Worm (Caenorhabditis elegans) whole organism, L3 larva: Measurements from ENCODE around the gene ZC266.1.

ENCODE experiments used
- ceh-82 ChIP-seq: fragments of 150-350 bp; optimal IDR thresholded peaks from 2 replicates; lab custom pipeline; 2014; ENCODE audit warnings: missing biosample characterization, missing genetic modification characterization
- egl-27 ChIP-seq: sonication (generic microtip); optimal IDR thresholded peaks from 4 replicates; lab custom pipeline; 2017; ENCODE audit warnings: missing biosample characterization, missing genetic modification reagents, missing genetic modification characterization
- eor-1 ChIP-seq, 2 experiments: fragments of 150-350 bp; optimal IDR thresholded peaks; 2 replicates each; lab custom pipeline; 2014 to 2018; ENCODE audit warnings: missing biosample characterization in 2 of 2, missing genetic modification characterization in 2 of 2
- fkh-10 ChIP-seq: sonication (generic microtip); optimal IDR thresholded peaks from 2 replicates; lab custom pipeline; 2017; ENCODE audit warnings: missing biosample characterization, missing genetic modification reagents, missing genetic modification characterization
- nhr-12 ChIP-seq: fragments of 150-350 bp; optimal IDR thresholded peaks from 2 replicates; lab custom pipeline; 2014; ENCODE audit warnings: missing biosample characterization, missing genetic modification characterization
- pha-4 ChIP-seq: fragments of 150-350 bp; optimal IDR thresholded peaks from 2 replicates; lab custom pipeline; 2014; ENCODE audit warnings: missing biosample characterization, missing genetic modification reagents, missing genetic modification characterization
- skn-1 ChIP-seq: fragments of 150-350 bp; optimal IDR thresholded peaks from 2 replicates; lab custom pipeline; 2014; ENCODE audit warnings: missing biosample characterization, missing genetic modification characterization
- tbx-2 ChIP-seq: sonication (generic microtip); optimal IDR thresholded peaks from 2 replicates; lab custom pipeline; 2016; ENCODE audit warnings: mild to moderate bottlenecking, missing genetic modification characterization, missing compliant biosample characterization

- TF ChIP-seq fkh-10 (GFP tag; lab: Kevin White, UChicago) (no peak), ceh-82 (tag; lab: Kevin White, UChicago) (no peak), skn-1 (tag; lab: Kevin White, UChicago) (no peak), tbx-2 (tag; lab: Kevin White, UChicago) (no peak), eor-1 (tag; optimal IDR thresholded peaks at IDR 0.05; lab: Kevin White, UChicago) (no peak), pha-4 (tag; lab: Kevin White, UChicago) (no peak), egl-27 (tag; lab: Kevin White, UChicago) (no peak), nhr-12 (tag; lab: Kevin White, UChicago) (no peak)
These were observed 12.1 kb downstream of the ZC266.1 start, which contains the start of gene K03B4.2 for ce11 chrV:4687944-4688505.
